Fruit fly (Drosophila melanogaster): ENCODE measurements around the gene Men-b.

Gene Men-b

dm6 chr3R:27151516-27151823 lies at the start of gene Men-b:
Gene Men-b, plus strand, starts transcription at chr3R:27151662.
- TF ChIP-seq Hr83 (GFP tag; optimal IDR thresholded peaks at IDR 0.05; ENCODE audit: poor library complexity, severe bottlenecking) = peak; percentile 52
- TF ChIP-seq Myc (optimal IDR thresholded peaks at IDR 0.05) = peak; percentile 92
- no peak for TF ChIP-seq Hnf4 (GFP tag; optimal IDR thresholded peaks at IDR 0.05)

- TF ChIP-seq Mio (GFP tag; optimal IDR thresholded peaks at IDR 0.05) (no peak), brk (GFP tag; optimal IDR thresholded peaks at IDR 0.05) (no peak), usp (GFP tag; optimal IDR thresholded peaks at IDR 0.05) (no peak), Dif (GFP tag; optimal IDR thresholded peaks at IDR 0.05; ENCODE audit: partially characterized antibody) (no peak), Hr83 (GFP tag; optimal IDR thresholded peaks at IDR 0.05; ENCODE audit: poor library complexity, severe bottlenecking) (no peak), fru (GFP tag; optimal IDR thresholded peaks at IDR 0.05) (no peak), dsf (GFP tag; optimal IDR thresholded peaks at IDR 0.05; ENCODE audit: borderline replicate concordance) (no peak), Hnf4 (GFP tag; optimal IDR thresholded peaks at IDR 0.05) (no peak), CG9705 (GFP tag; optimal IDR thresholded peaks at IDR 0.05) (no peak), tai (GFP tag; optimal IDR thresholded peaks at IDR 0.05) (no peak), GATAd (GFP tag; optimal IDR thresholded peaks at IDR 0.05) (no peak), ey (GFP tag; optimal IDR thresholded peaks at IDR 0.05) (no peak), Dfd (GFP tag; optimal IDR thresholded peaks at IDR 0.05) (no peak), dmrt93B (GFP tag; optimal IDR thresholded peaks at IDR 0.05) (no peak), CrebA (GFP tag; optimal IDR thresholded peaks at IDR 0.05; ENCODE audit: borderline replicate concordance) (no peak), sv (GFP tag; optimal IDR thresholded peaks at IDR 0.05) (no peak), Abd-B (GFP tag; optimal IDR thresholded peaks at IDR 0.05) (no peak), Sp1 (GFP tag; optimal IDR thresholded peaks at IDR 0.05) (no peak)
Measured at dm6 chr3R:27105439-27105838, 46.0 kb upstream of the Men-b start.

- no peak for TF ChIP-seq Rel (GFP tag; optimal IDR thresholded peaks at IDR 0.05)
- TF ChIP-seq Rel (tag; optimal IDR thresholded peaks at IDR 0.05) = peak; percentile 66
- TF ChIP-seq fru (GFP tag; optimal IDR thresholded peaks at IDR 0.05) = no peak
- no peak for TF ChIP-seq psq (GFP tag; optimal IDR thresholded peaks at IDR 0.05)
- TF ChIP-seq brk (GFP tag; optimal IDR thresholded peaks at IDR 0.05) = no peak
- no peak for TF ChIP-seq br (GFP tag; optimal IDR thresholded peaks at IDR 0.05)
Measured at dm6 chr3R:27106134-27106694, 45.2 kb upstream of the Men-b start, which contains the start of gene CAH9. Gene CAH9, minus strand, starts transcription at chr3R:27106184.

dm6 chr3R:27108111-27108510 lies 43.4 kb upstream of the Men-b start:
- TF ChIP-seq woc (GFP tag; optimal IDR thresholded peaks at IDR 0.05) (no peak), Myc (optimal IDR thresholded peaks at IDR 0.05) (no peak), dmrt93B (GFP tag; optimal IDR thresholded peaks at IDR 0.05) (no peak), GATAd (GFP tag; optimal IDR thresholded peaks at IDR 0.05) (no peak), jim (GFP tag; optimal IDR thresholded peaks at IDR 0.05) (no peak), Jra (GFP tag; optimal IDR thresholded peaks at IDR 0.05) (no peak), Rel (GFP tag; optimal IDR thresholded peaks at IDR 0.05) (no peak), Rel (tag; optimal IDR thresholded peaks at IDR 0.05) (no peak), Abd-B (GFP tag; optimal IDR thresholded peaks at IDR 0.05) (no peak), Vsx2 (GFP tag; optimal IDR thresholded peaks at IDR 0.05; ENCODE audit: partially characterized antibody) (no peak), Hr83 (GFP tag; optimal IDR thresholded peaks at IDR 0.05; ENCODE audit: poor library complexity, severe bottlenecking) (no peak), dsf (GFP tag; optimal IDR thresholded peaks at IDR 0.05; ENCODE audit: borderline replicate concordance) (no peak), sage (GFP tag; optimal IDR thresholded peaks at IDR 0.05) (no peak), CrebA (GFP tag; optimal IDR thresholded peaks at IDR 0.05; ENCODE audit: borderline replicate concordance) (no peak), brk (GFP tag; optimal IDR thresholded peaks at IDR 0.05) (no peak), fru (GFP tag; optimal IDR thresholded peaks at IDR 0.05) (no peak), HLH106 (tag; optimal IDR thresholded peaks at IDR 0.05) (no peak), N (GFP tag; optimal IDR thresholded peaks at IDR 0.05) (no peak), OdsH (GFP tag; optimal IDR thresholded peaks at IDR 0.05) (no peak), ey (GFP tag; optimal IDR thresholded peaks at IDR 0.05) (no peak)

- TF ChIP-seq brk (GFP tag; optimal IDR thresholded peaks at IDR 0.05) (no peak), Abd-B (GFP tag; optimal IDR thresholded peaks at IDR 0.05) (no peak), foxo (GFP tag; optimal IDR thresholded peaks at IDR 0.05) (no peak), tai (GFP tag; optimal IDR thresholded peaks at IDR 0.05) (no peak), usp (GFP tag; optimal IDR thresholded peaks at IDR 0.05) (no peak), jim (GFP tag; optimal IDR thresholded peaks at IDR 0.05) (no peak), HLH106 (tag; optimal IDR thresholded peaks at IDR 0.05) (no peak), dl (GFP tag; optimal IDR thresholded peaks at IDR 0.05; ENCODE audit: insufficient read depth in 1 of 2, partially characterized antibody in 2 of 2) (no peak), N (GFP tag; optimal IDR thresholded peaks at IDR 0.05) (no peak), pan (optimal IDR thresholded peaks at IDR 0.05) (no peak), Vsx2 (GFP tag; optimal IDR thresholded peaks at IDR 0.05; ENCODE audit: partially characterized antibody) (no peak), Dif (GFP tag; optimal IDR thresholded peaks at IDR 0.05; ENCODE audit: partially characterized antibody) (no peak), OdsH (GFP tag; optimal IDR thresholded peaks at IDR 0.05) (no peak), sv (GFP tag; optimal IDR thresholded peaks at IDR 0.05) (no peak), CrebA (GFP tag; optimal IDR thresholded peaks at IDR 0.05; ENCODE audit: borderline replicate concordance) (no peak), dmrt93B (GFP tag; optimal IDR thresholded peaks at IDR 0.05) (no peak), psq (GFP tag; optimal IDR thresholded peaks at IDR 0.05) (no peak)
Measured at dm6 chr3R:27109458-27109857, 42.0 kb upstream of the Men-b start.

Measured in whole organism, wandering third instar larva.